Fruit fly (Drosophila melanogaster) whole organism, larva: ENCODE data around the gene GluRIID.

Experiments used
- noc ChIP-seq: fragments of 200-800 bp; sonication (Bioruptor generic); optimal IDR thresholded peaks from 3 replicates; lab custom pipeline; 2019; ENCODE audit warnings: missing biosample characterization, mild to moderate bottlenecking, missing genetic modification characterization, moderate library complexity

Gene GluRIID

DNA sequence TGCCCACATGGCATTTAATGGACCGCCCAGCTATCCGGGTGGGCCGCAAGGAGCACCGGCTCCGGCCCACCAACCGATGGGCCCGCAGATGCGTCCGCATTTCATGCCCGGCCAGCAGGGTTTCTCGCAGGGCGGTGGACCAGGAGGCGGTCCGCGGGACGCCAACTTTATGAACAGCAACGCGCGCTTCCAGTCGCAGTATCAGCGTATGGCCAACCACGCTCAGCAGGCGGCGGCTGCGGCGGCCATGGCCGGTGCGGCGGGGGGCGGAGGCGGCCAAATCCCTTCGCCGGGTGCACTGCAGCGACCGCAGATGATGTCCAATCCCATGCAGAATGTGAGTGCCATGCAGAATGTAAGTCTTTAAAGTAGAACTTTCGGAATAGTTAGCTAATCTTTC, 44.1 kb downstream of the GluRIID start:
- no peak for TF ChIP-seq noc (tag; lab: Kevin White, UChicago)

DNA sequence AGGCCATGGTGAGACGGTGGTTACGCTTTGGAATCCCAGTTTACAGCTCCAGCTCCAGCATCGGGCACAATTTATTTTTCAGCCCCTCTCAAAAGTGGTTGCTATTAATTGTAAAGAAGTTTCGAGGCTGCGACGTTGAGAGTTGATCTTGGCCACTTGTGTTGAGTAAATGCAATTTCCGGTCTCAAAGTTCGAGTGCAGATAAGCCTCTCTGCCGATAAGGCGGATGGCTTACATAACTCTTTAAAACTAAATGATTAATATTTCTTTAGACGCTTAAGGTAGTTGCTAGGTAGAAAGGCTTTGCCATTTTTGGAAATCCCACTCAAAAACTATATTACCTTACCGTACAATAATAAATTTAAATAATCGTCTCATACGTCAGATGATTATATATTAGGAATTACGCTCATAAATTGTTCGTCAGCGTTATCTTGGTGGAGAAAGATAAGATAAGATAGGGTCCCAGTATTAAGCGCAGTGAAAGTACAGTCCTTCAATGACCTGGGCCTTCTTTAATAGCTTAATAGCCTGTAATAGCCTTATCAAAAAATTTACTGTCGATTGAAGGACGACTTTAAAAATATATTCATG, 46.6 kb downstream of the GluRIID start:
- TF ChIP-seq noc (tag; lab: Kevin White, UChicago): peak; percentile 79

DNA sequence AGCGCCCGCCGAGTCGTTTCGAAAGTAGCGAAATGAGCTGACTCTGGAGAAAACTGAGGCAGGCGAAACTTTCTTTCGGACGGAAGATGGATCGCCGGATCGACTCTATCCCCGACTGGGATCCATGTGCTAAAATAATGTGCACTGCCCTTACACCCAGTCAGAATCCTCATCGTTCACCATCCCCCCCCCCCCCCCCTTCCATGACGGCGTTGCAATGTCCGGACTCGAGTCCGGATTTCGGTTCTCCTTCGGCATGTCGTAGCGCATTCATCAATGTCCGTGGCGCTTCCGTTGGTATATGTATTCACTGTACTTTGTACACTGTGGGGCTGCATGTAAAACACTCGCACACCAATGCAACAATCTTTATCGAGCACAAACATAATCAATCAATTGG, 47.2 kb downstream of the GluRIID start:
- no peak for TF ChIP-seq noc (tag; lab: Kevin White, UChicago)

DNA sequence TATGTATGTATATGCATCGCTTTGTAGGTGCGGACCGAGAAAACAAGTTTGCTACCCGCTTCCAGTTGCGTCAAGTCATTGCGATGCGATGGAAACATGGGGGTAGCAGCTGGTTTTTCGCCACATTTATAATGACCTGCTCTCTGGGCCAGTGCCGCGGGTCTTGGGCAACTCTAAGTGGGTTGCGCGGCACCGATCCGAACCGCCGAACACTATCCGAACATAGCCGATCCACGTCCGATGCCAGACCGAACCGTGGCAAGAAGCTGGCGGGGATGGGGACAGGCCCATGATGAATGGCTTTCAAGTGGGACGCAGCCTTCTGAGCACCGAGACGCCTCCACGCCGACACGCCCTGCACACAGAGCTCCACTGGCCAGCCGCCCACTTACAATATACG, 48.2 kb downstream of the GluRIID start:
- TF ChIP-seq noc (tag; lab: Kevin White, UChicago): no peak

DNA sequence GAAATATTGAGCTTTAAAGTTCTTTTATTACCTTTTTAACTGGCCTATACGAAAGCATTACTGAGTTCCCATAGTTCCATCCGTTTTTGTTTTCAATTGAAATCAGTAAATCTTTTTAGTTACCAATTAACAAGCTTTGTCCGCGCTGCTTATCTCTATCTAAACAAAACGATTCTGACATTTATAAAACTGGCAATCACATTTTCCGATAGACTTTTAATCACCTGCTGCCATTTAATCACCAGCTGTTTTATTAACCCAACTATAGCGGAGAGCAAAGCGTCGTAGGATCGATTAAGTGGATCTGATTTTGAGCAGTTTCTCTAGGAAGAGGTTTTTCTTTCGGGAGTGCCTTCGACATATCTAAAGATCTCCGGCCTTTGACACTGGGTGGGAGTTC, 49.7 kb downstream of the GluRIID start:
- no peak for TF ChIP-seq noc (tag; lab: Kevin White, UChicago)

DNA sequence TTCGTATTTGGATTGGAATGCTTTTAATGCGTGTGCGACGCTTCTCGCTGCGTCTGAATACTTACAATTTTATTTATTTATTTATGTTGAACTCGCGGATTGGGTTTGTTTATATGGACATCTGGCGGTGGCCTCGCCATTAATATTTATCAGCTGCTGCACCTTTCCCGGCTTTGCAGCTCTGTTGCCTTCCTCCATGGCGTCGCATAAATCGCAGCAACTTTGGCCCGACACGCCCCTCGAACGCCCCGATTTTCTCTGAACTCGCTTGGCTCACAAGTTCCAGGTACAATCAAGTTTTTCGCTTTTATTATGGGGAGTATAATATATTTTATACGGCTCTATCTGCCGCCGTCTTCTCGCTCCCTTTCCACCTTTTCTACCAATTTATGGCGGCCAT, 52.1 kb downstream of the GluRIID start:
- TF ChIP-seq noc (tag; lab: Kevin White, UChicago): no peak
